Worm (Caenorhabditis elegans) whole organism, mixed stage, embryonic: ENCODE measurements around the gene zfp-3.
"Not testable (repeated sequence)": the region's sequence is repeated elsewhere in the genome, so short reads cannot be mapped to it uniquely, and the experiment has no call there.

Experiments
- M03D4.4 ChIP-seq: sonication (generic microtip); optimal IDR thresholded peaks from 2 replicates; lab custom pipeline; 2017; ENCODE audit warnings: mild to moderate bottlenecking, missing genetic modification characterization, missing compliant biosample characterization
- bed-3 ChIP-seq: fragments of 200-800 bp; sonication (Bioruptor generic); optimal IDR thresholded peaks from 3 replicates; lab custom pipeline; 2018; ENCODE audit warnings: mild to moderate bottlenecking, missing genetic modification characterization, moderate library complexity, missing compliant biosample characterization
- ceh-39 ChIP-seq: fragments of 150-350 bp; optimal IDR thresholded peaks from 2 replicates; lab custom pipeline; 2014; ENCODE audit warnings: missing biosample characterization, missing genetic modification characterization
- ces-1 ChIP-seq: fragments of 150-350 bp; optimal IDR thresholded peaks from 2 replicates; lab custom pipeline; 2014; ENCODE audit warnings: missing biosample characterization, missing genetic modification reagents, missing genetic modification characterization
- cnd-1 ChIP-seq: fragments of 200-800 bp; sonication (Bioruptor generic); optimal IDR thresholded peaks from 2 replicates; lab custom pipeline; 2018; ENCODE audit warnings: mild to moderate bottlenecking, missing genetic modification characterization, missing compliant biosample characterization
- elt-1 ChIP-seq: sonication (generic microtip); optimal IDR thresholded peaks from 2 replicates; lab custom pipeline; 2017; ENCODE audit warnings: missing genetic modification characterization, mild to moderate bottlenecking, missing compliant biosample characterization, antibody characterized with exemption, moderate library complexity, borderline replicate concordance; ENCODE audit not compliant: insufficient read depth
- flh-1 ChIP-seq: fragments of 200-800 bp; sonication (Bioruptor generic); optimal IDR thresholded peaks from 2 replicates; lab custom pipeline; 2018; ENCODE audit warnings: mild to moderate bottlenecking, missing genetic modification characterization, moderate library complexity, missing compliant biosample characterization
- ham-2 ChIP-seq: fragments of 200-800 bp; sonication (Bioruptor generic); optimal IDR thresholded peaks from 2 replicates; lab custom pipeline; 2018; ENCODE audit warnings: mild to moderate bottlenecking, missing genetic modification characterization, missing compliant biosample characterization
- hlh-1 ChIP-seq: fragments of 150-350 bp; optimal IDR thresholded peaks from 2 replicates; lab custom pipeline; 2014; ENCODE audit warnings: missing biosample characterization, missing genetic modification reagents, missing genetic modification characterization
- lin-13 ChIP-seq: fragments of 150-350 bp; optimal IDR thresholded peaks from 2 replicates; lab custom pipeline; 2014; ENCODE audit warnings: missing biosample characterization, missing genetic modification characterization
- lin-32 ChIP-seq: fragments of 200-800 bp; sonication (Bioruptor generic); optimal IDR thresholded peaks from 2 replicates; lab custom pipeline; 2018; ENCODE audit warnings: mild to moderate bottlenecking, missing genetic modification characterization, missing compliant biosample characterization
- mep-1 ChIP-seq: fragments of 150-350 bp; optimal IDR thresholded peaks from 2 replicates; lab custom pipeline; 2017; ENCODE audit warnings: missing biosample characterization, missing genetic modification reagents, missing genetic modification characterization, inconsistent platforms
- mls-2 ChIP-seq: sonication (generic microtip); optimal IDR thresholded peaks from 2 replicates; lab custom pipeline; 2016; ENCODE audit warnings: mild to moderate bottlenecking, missing genetic modification characterization, moderate library complexity, missing compliant biosample characterization
- nhr-12 ChIP-seq: fragments of 150-350 bp; optimal IDR thresholded peaks from 2 replicates; lab custom pipeline; 2014; ENCODE audit warnings: missing biosample characterization, missing genetic modification characterization
- nhr-2 ChIP-seq: fragments of 150-350 bp; optimal IDR thresholded peaks from 2 replicates; lab custom pipeline; 2014; ENCODE audit warnings: missing biosample characterization, missing genetic modification characterization
- nhr-237 ChIP-seq: fragments of 150-350 bp; optimal IDR thresholded peaks from 2 replicates; lab custom pipeline; 2014; ENCODE audit warnings: missing biosample characterization, missing genetic modification characterization
- nhr-28 ChIP-seq: fragments of 150-350 bp; optimal IDR thresholded peaks from 2 replicates; lab custom pipeline; 2014; ENCODE audit warnings: missing biosample characterization, missing genetic modification characterization
- nhr-76 ChIP-seq: sonication (generic microtip); optimal IDR thresholded peaks from 2 replicates; lab custom pipeline; 2017; ENCODE audit warnings: missing biosample characterization, missing genetic modification characterization
- pha-4 ChIP-seq: fragments of 150-350 bp; optimal IDR thresholded peaks from 2 replicates; lab custom pipeline; 2018; ENCODE audit warnings: missing biosample characterization, missing genetic modification reagents, missing genetic modification characterization
- sem-2 ChIP-seq: fragments of 200-800 bp; sonication (Bioruptor generic); optimal IDR thresholded peaks from 2 replicates; lab custom pipeline; 2018; ENCODE audit warnings: mild to moderate bottlenecking, missing genetic modification characterization, missing compliant biosample characterization
- sptf-1 ChIP-seq: sonication (generic microtip); optimal IDR thresholded peaks from 2 replicates; lab custom pipeline; 2017; ENCODE audit warnings: mild to moderate bottlenecking, missing genetic modification characterization, moderate library complexity, missing compliant biosample characterization
- tbx-8 ChIP-seq: fragments of 200-800 bp; sonication (Bioruptor generic); optimal IDR thresholded peaks from 2 replicates; lab custom pipeline; 2018; ENCODE audit warnings: mild to moderate bottlenecking, missing genetic modification characterization, moderate library complexity, missing compliant biosample characterization
- unc-120 ChIP-seq: sonication (generic microtip); optimal IDR thresholded peaks from 2 replicates; lab custom pipeline; 2017; ENCODE audit warnings: missing genetic modification characterization, missing compliant biosample characterization; ENCODE audit not compliant: poor library complexity, severe bottlenecking
- unc-39 ChIP-seq: fragments of 150-350 bp; optimal IDR thresholded peaks from 2 replicates; lab custom pipeline; 2014; ENCODE audit warnings: missing biosample characterization, missing genetic modification characterization

Gene zfp-3

DNA sequence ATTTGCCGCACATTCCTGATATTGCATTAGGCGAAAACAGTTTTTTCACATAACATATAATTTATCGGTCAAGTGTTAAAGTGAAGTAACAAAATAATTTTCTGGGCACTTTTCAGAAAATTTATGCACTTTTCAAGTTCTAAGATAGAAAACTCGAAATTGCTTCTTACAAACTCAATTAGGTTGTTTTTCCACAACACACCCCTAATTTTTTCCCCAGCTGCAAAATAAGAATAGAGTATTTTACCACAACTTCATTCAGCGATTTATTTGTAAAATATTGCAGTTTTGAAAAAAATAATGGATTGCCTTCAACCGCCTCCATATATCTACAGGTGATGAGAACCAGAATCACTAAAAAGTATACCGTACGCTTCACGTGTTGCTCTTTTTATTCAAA is 33.6 kb downstream of the zfp-3 start, which contains the start of gene srh-19:
Gene srh-19, plus strand, starts transcription at position 301 of the 400 bp plus-strand sequence.
- TF ChIP-seq lin-13 (no peak), cnd-1 (tag; lab: Kevin White, UChicago) (no peak), pha-4 (tag; lab: Kevin White, UChicago) (no peak), bed-3 (GFP tag; lab: Kevin White, UChicago) (no peak), tbx-8 (GFP tag; lab: Kevin White, UChicago) (no peak), mls-2 (no peak), nhr-76 (no peak), nhr-237 (tag; lab: Kevin White, UChicago) (no peak), nhr-28 (tag; lab: Kevin White, UChicago) (no peak), ceh-39 (tag; lab: Kevin White, UChicago) (no peak), mep-1 (tag; lab: Kevin White, UChicago) (no peak), lin-32 (GFP tag; lab: Kevin White, UChicago) (no peak), sptf-1 (tag; lab: Kevin White, UChicago) (no peak), ham-2 (no peak), nhr-2 (tag; lab: Kevin White, UChicago) (no peak)

- TF ChIP-seq mls-2, result no peak
- no peak for TF ChIP-seq ces-1
These were observed 35.9 kb downstream of the zfp-3 start, which contains the start of gene abu-2 for ce11 chrX:1410552-1410951. Gene abu-2 (minus strand): TSS chrX:1410652.

DNA sequence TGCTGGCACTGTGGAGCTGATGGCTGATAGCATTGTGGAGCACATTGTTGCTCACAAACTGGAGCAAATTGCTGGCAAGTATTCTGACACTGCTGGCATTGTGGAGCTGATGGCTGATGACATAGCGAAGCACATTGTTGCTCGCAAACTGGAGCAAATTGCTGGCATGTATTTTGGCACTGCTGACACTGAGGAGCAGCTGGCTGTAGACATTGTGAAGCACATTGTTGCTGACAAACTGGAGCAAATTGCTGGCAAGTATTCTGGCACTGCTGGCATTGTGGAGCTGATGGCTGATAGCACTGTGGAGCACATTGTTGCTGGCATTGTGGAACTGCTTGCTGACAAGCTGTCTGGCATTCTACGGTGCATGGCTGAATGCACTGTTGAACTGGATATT is 37.2 kb downstream of the zfp-3 start:
- TF ChIP-seq mep-1 (tag; lab: Kevin White, UChicago), result no peak
- no peak for TF ChIP-seq pha-4 (tag; lab: Kevin White, UChicago)
- TF ChIP-seq nhr-28 (tag; lab: Kevin White, UChicago), result no peak
- TF ChIP-seq elt-1, result no peak
- TF ChIP-seq cnd-1 (tag; lab: Kevin White, UChicago), result no peak
- no peak for TF ChIP-seq mls-2
- TF ChIP-seq, all 35 proteins: peak for 0

- not testable (repeated sequence) for TF ChIP-seq nhr-12, unc-120, hlh-1 (tag; lab: Kevin White, UChicago)
These were observed 42.5 kb downstream of the zfp-3 start, which contains the start of gene ZK402.1 for ce11 chrX:1403971-1404370. Gene ZK402.1 (plus strand): TSS chrX:1404271.

ce11 chrX:1403444-1403843 is 43.0 kb downstream of the zfp-3 start, which contains the start of gene ZK402.2:
Gene ZK402.2 (plus strand): TSS chrX:1403744.
- not testable (repeated sequence) for TF ChIP-seq lin-32 (GFP tag; lab: Kevin White, UChicago); ham-2; elt-1

- no peak for TF ChIP-seq ham-2
- no peak for TF ChIP-seq tbx-8 (GFP tag; lab: Kevin White, UChicago)
- TF ChIP-seq nhr-28 (tag; lab: Kevin White, UChicago), result no peak
- TF ChIP-seq cnd-1 (tag; lab: Kevin White, UChicago), result no peak
- TF ChIP-seq unc-39 (tag; lab: Kevin White, UChicago), result no peak
- TF ChIP-seq M03D4.4 (tag; lab: Kevin White, UChicago), result no peak
These were observed 45.2 kb downstream of the zfp-3 start, which contains the start of gene ZK402.5 for ce11 chrX:1401259-1401658. Gene ZK402.5 (minus strand): TSS chrX:1401359.

- TF ChIP-seq nhr-2 (tag; lab: Kevin White, UChicago) (no peak), unc-39 (tag; lab: Kevin White, UChicago) (no peak), lin-32 (GFP tag; lab: Kevin White, UChicago) (no peak), flh-1 (GFP tag; lab: Kevin White, UChicago) (no peak), nhr-28 (tag; lab: Kevin White, UChicago) (no peak), sem-2 (GFP tag; lab: Kevin White, UChicago) (no peak), M03D4.4 (tag; lab: Kevin White, UChicago) (no peak), lin-13 (no peak), nhr-237 (tag; lab: Kevin White, UChicago) (no peak)
These were observed 48.9 kb downstream of the zfp-3 start, which contains the start of gene H39E20.1 for ce11 chrX:1397516-1397915. Gene H39E20.1 (minus strand): TSS chrX:1397616.
